Worm (Caenorhabditis elegans) whole organism, L1 larva: Measurements from ENCODE around the gene T07F12.2.

Source experiments
- C04F5.9 ChIP-seq: sonication (generic microtip); optimal IDR thresholded peaks from 2 replicates; lab custom pipeline; 2016; ENCODE audit warnings: missing genetic modification characterization, missing compliant biosample characterization
- C16A3.4 ChIP-seq: fragments of 150-350 bp; optimal IDR thresholded peaks from 2 replicates; lab custom pipeline; 2014; ENCODE audit warnings: missing biosample characterization, missing genetic modification characterization
- Y116A8C.19 ChIP-seq: sonication (generic microtip); optimal IDR thresholded peaks from 2 replicates; lab custom pipeline; 2016; ENCODE audit warnings: missing compliant biosample characterization, missing genetic modification characterization, borderline replicate concordance
- fkh-10 ChIP-seq: sonication (generic microtip); optimal IDR thresholded peaks from 2 replicates; lab custom pipeline; 2017; ENCODE audit warnings: missing biosample characterization, missing genetic modification reagents, missing genetic modification characterization
- fkh-8 ChIP-seq: sonication (generic microtip); optimal IDR thresholded peaks from 2 replicates; lab custom pipeline; 2016; ENCODE audit warnings: mild to moderate bottlenecking, missing genetic modification characterization, missing compliant biosample characterization
- lin-14 ChIP-seq: fragments of 200-800 bp; sonication (Bioruptor generic); optimal IDR thresholded peaks from 2 replicates; lab custom pipeline; 2018; ENCODE audit warnings: mild to moderate bottlenecking, missing genetic modification characterization, moderate library complexity, missing compliant biosample characterization
- mdl-1 ChIP-seq, 2 experiments: fragments of 150-350 bp; optimal IDR thresholded peaks; 2 replicates each; lab custom pipeline; 2014 to 2017; ENCODE audit warnings: missing biosample characterization in 2 of 2, missing genetic modification characterization in 2 of 2, inconsistent platforms in 1 of 2
- nhr-47 ChIP-seq: sonication (generic microtip); optimal IDR thresholded peaks from 2 replicates; lab custom pipeline; 2016; ENCODE audit warnings: mild to moderate bottlenecking, missing genetic modification characterization, moderate library complexity, missing compliant biosample characterization
- sup-37 ChIP-seq: fragments of 200-800 bp; sonication (Bioruptor generic); optimal IDR thresholded peaks from 2 replicates; lab custom pipeline; 2018; ENCODE audit warnings: mild to moderate bottlenecking, missing genetic modification characterization, missing compliant biosample characterization
- unc-86 ChIP-seq: sonication (generic microtip); optimal IDR thresholded peaks from 2 replicates; lab custom pipeline; 2016; ENCODE audit warnings: missing genetic modification characterization, missing compliant biosample characterization
- zip-4 ChIP-seq: fragments of 200-800 bp; sonication (Bioruptor generic); optimal IDR thresholded peaks from 2 replicates; lab custom pipeline; 2018; ENCODE audit warnings: mild to moderate bottlenecking, missing genetic modification characterization, moderate library complexity, missing compliant biosample characterization

The T07F12.2 gene

DNA sequence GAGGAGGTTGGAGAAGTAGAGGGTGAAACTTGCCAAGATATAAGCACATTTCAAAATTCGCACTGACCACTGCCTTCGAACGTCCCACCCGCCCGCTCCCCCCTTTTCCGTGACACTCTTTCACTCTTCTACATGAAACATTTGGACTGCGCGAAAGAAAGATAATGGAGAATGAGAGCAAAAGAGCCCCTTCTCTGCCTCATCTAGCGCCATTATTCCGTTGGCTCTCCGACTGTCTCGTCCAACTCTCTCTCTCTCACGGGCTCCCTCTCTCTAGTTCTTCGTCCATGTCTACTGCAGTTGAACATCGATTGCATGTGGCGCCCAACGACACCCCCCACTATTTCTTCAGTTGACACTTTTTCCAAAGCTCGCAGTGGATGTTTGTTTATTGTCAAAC is 42.9 kb downstream of the T07F12.2 start:
- TF ChIP-seq fkh-8 (tag; lab: Kevin White, UChicago) (peak; percentile 21), C16A3.4 (no peak), lin-14 (peak; percentile 77), unc-86 (tag; lab: Kevin White, UChicago) (peak; percentile 21)

DNA sequence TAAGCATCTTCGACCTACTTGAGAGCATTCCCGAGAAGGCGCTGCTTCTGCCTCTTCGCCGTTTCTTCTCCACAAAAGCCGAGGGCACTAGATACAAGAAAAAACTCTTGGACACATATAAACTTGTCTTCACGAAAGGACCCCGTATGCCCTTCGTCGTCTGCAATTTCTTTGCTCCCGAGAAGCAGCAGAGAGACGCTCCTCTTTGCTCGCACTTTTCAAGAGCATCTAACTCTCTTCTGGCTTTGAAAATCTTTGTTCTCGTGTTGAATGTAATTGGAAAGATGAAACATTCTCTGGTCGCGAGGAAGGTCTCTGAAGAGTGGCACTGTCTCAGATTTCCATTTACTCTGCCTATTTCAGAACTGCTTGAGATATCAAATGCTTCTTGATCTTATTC is 48.9 kb downstream of the T07F12.2 start:
- TF ChIP-seq mdl-1 (tag; optimal IDR thresholded peaks at IDR 0.05; lab: Kevin White, UChicago) (no peak), zip-4 (no peak), sup-37 (GFP tag; lab: Kevin White, UChicago) (no peak), nhr-47 (no peak), C04F5.9 (tag; lab: Kevin White, UChicago) (no peak), lin-14 (peak; percentile 21), fkh-10 (peak; percentile 71), Y116A8C.19 (no peak)
